Fruit fly (Drosophila melanogaster): ENCODE results near the gene CG7366.

CG7366 gene

DNA sequence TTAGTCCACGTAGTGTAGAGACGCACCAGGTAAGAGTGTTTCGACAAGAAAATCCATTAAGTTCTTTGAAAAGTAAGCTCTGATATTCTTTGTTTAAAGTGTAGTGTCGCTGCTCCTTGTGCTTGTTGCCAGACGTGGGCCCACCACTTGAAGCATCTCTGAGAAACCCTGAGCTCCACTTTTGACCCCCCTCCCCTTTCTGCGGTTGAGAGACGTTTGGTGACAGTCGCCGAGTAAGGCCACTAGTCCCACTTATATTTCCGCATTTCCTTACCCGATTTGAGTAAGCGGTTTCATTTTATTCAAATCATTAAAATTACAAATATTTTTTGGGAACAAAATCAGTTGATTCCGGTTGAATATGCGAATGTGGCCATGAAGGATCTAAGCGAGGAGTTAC, 9.4 kb upstream of the CG7366 start, which contains the start of gene CG8006:
Gene CG8006, plus strand, starts transcription at position 301 of the 400 bp plus-strand sequence.
- TF ChIP-seq rgr (GFP tag; optimal IDR thresholded peaks at IDR 0.05) (no peak), dl (GFP tag; optimal IDR thresholded peaks at IDR 0.05; ENCODE audit: insufficient read depth in 1 of 2, partially characterized antibody in 2 of 2) (no peak), foxo (GFP tag; optimal IDR thresholded peaks at IDR 0.05) (no peak), Dif (GFP tag; optimal IDR thresholded peaks at IDR 0.05; ENCODE audit: partially characterized antibody) (no peak), Abd-B (GFP tag; optimal IDR thresholded peaks at IDR 0.05) (no peak), HLH106 (tag; optimal IDR thresholded peaks at IDR 0.05) (no peak), brk (GFP tag; optimal IDR thresholded peaks at IDR 0.05) (no peak), pan (optimal IDR thresholded peaks at IDR 0.05) (no peak), dsf (GFP tag; optimal IDR thresholded peaks at IDR 0.05; ENCODE audit: borderline replicate concordance) (no peak), ey (GFP tag; optimal IDR thresholded peaks at IDR 0.05) (no peak), CrebA (GFP tag; optimal IDR thresholded peaks at IDR 0.05; ENCODE audit: borderline replicate concordance) (no peak), OdsH (GFP tag; optimal IDR thresholded peaks at IDR 0.05) (no peak), Vsx2 (GFP tag; optimal IDR thresholded peaks at IDR 0.05; ENCODE audit: partially characterized antibody) (no peak), Hr83 (GFP tag; optimal IDR thresholded peaks at IDR 0.05; ENCODE audit: poor library complexity, severe bottlenecking) (no peak)

DNA sequence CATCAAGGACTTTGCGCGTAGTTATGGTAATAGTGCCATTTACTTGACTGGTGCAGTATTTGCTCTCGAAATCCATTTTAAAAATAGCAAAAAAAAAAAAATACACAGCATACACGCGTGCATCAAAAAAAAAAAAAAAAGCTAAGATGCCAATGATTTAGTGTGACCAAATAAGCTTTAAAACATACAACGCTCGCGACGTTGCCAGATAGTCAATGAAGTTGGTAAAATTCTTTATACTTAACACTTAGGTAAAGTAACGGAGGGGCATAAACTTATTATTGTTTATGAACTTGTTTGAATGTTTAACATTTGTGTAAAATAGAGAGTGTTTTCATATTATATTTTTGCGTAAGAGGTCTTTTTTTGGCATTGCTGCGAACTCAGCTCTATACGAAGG, 8.4 kb upstream of the CG7366 start, which contains the start of gene tut:
Gene tut, minus strand, starts transcription at position 148 of the 400 bp plus-strand sequence.
- TF ChIP-seq Abd-B (GFP tag; optimal IDR thresholded peaks at IDR 0.05), result no peak
- TF ChIP-seq Hnf4 (GFP tag; optimal IDR thresholded peaks at IDR 0.05), result no peak
- no peak for TF ChIP-seq GATAd (GFP tag; optimal IDR thresholded peaks at IDR 0.05)
- no peak for TF ChIP-seq h (GFP tag; optimal IDR thresholded peaks at IDR 0.05)
- no peak for TF ChIP-seq CrebA (GFP tag; optimal IDR thresholded peaks at IDR 0.05; ENCODE audit: borderline replicate concordance)
- TF ChIP-seq lola (GFP tag; optimal IDR thresholded peaks at IDR 0.05), result no peak
- TF ChIP-seq Hr78 (GFP tag; optimal IDR thresholded peaks at IDR 0.05), result no peak
- no peak for TF ChIP-seq jim (GFP tag; optimal IDR thresholded peaks at IDR 0.05)
- TF ChIP-seq brk (GFP tag; optimal IDR thresholded peaks at IDR 0.05), result no peak
- TF ChIP-seq Sp1 (GFP tag; optimal IDR thresholded peaks at IDR 0.05), result no peak
- no peak for TF ChIP-seq CG9705 (GFP tag; optimal IDR thresholded peaks at IDR 0.05)
- TF ChIP-seq CG32264 (GFP tag; optimal IDR thresholded peaks at IDR 0.05), result no peak
- TF ChIP-seq dmrt93B (GFP tag; optimal IDR thresholded peaks at IDR 0.05), result no peak
- no peak for TF ChIP-seq Rel (GFP tag; optimal IDR thresholded peaks at IDR 0.05)
- TF ChIP-seq Rel (tag; optimal IDR thresholded peaks at IDR 0.05), result no peak
- TF ChIP-seq pan (optimal IDR thresholded peaks at IDR 0.05), result no peak
- no peak for TF ChIP-seq N (GFP tag; optimal IDR thresholded peaks at IDR 0.05)
- TF ChIP-seq HLH106 (tag; optimal IDR thresholded peaks at IDR 0.05), result no peak
- TF ChIP-seq rgr (GFP tag; optimal IDR thresholded peaks at IDR 0.05), result no peak

DNA sequence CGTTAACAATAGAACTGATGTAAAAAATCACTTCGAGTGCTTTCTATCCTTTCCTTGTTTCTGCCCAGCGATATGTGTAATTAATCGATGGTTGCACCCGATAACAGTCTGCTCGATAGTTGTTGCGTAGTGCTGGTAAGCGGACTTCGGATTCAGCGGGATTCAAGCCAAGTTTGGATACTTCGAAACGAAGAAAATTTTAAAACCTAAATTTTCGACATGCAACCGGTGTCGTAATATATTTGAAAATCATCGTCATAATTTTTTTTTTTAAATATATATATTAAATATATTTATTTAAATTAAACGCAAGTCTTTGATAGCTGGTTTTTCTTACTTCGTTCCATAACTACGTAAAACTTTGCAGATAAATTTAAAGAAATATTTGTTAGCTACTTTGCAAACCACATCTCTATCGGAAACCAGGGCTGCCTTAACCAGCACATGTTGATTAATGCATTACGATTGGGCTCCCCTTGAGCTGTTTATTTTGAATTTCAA, 4.4 kb downstream of the CG7366 start, which contains the start of the genes UbcE2M and Dhps:
Gene UbcE2M, minus strand, starts transcription at position 209 of the 501 bp plus-strand sequence.
Gene Dhps, plus strand, starts transcription at position 429 of the 501 bp plus-strand sequence.
- TF ChIP-seq Sp1 (GFP tag; optimal IDR thresholded peaks at IDR 0.05) (peak; percentile 76), psq (GFP tag; optimal IDR thresholded peaks at IDR 0.05) (peak; percentile 78), Mio (GFP tag; optimal IDR thresholded peaks at IDR 0.05) (no peak), Myc (optimal IDR thresholded peaks at IDR 0.05) (peak; percentile 90), foxo (GFP tag; optimal IDR thresholded peaks at IDR 0.05) (peak in 1 of 2 experiments; percentile 77), fru (GFP tag; optimal IDR thresholded peaks at IDR 0.05) (no peak), Hr83 (GFP tag; optimal IDR thresholded peaks at IDR 0.05; ENCODE audit: poor library complexity, severe bottlenecking) (peak; percentile 40), br (GFP tag; optimal IDR thresholded peaks at IDR 0.05) (peak; percentile 42), GATAd (GFP tag; optimal IDR thresholded peaks at IDR 0.05) (peak; percentile 0), woc (GFP tag; optimal IDR thresholded peaks at IDR 0.05) (peak; percentile 46), CrebA (GFP tag; optimal IDR thresholded peaks at IDR 0.05; ENCODE audit: borderline replicate concordance) (no peak), dmrt93B (GFP tag; optimal IDR thresholded peaks at IDR 0.05) (peak; percentile 86), dsf (GFP tag; optimal IDR thresholded peaks at IDR 0.05; ENCODE audit: borderline replicate concordance) (no peak), h (GFP tag; optimal IDR thresholded peaks at IDR 0.05) (peak; percentile 68), OdsH (GFP tag; optimal IDR thresholded peaks at IDR 0.05) (peak; percentile 61), ey (GFP tag; optimal IDR thresholded peaks at IDR 0.05) (peak; percentile 54), rgr (GFP tag; optimal IDR thresholded peaks at IDR 0.05) (peak; percentile 72), CG9705 (GFP tag; optimal IDR thresholded peaks at IDR 0.05) (peak; percentile 67), HLH106 (tag; optimal IDR thresholded peaks at IDR 0.05) (peak; percentile 79)

Data from whole organism, wandering third instar larva.